Worm (Caenorhabditis elegans) whole organism, young adult: ENCODE results near the gene M6.4.

ENCODE experiments used
- B0261.1 ChIP-seq: sonication (generic microtip); optimal IDR thresholded peaks from 2 replicates; lab custom pipeline; 2016; ENCODE audit warnings: mild to moderate bottlenecking, missing genetic modification characterization, moderate library complexity, missing compliant biosample characterization
- C06A6.2 ChIP-seq: fragments of 200-800 bp; sonication (Bioruptor generic); conservative IDR thresholded peaks from 2 replicates; pipeline ENCODE4 v1.3.6; 2022; ENCODE audit warnings: missing genetic modification characterization, missing compliant biosample characterization
- F10E7.11 ChIP-seq: sonication (generic microtip); optimal IDR thresholded peaks from 2 replicates; lab custom pipeline; 2017; ENCODE audit warnings: mild to moderate bottlenecking, missing genetic modification characterization, moderate library complexity, missing compliant biosample characterization
- F23B12.7 ChIP-seq: sonication (generic microtip); optimal IDR thresholded peaks from 2 replicates; lab custom pipeline; 2017; ENCODE audit warnings: missing genetic modification characterization, mild to moderate bottlenecking, missing compliant biosample characterization, antibody characterized with exemption, moderate library complexity; ENCODE audit not compliant: insufficient read depth
- Y53F4B.3 ChIP-seq: fragments of 200-800 bp; sonication (Bioruptor generic); IDR thresholded peaks from 2 replicates; pipeline ENCODE4 v1.3.6; 2022; ENCODE audit warnings: missing genetic modification reagents, missing genetic modification characterization, missing compliant biosample characterization
- akir-1 ChIP-seq: fragments of 200-800 bp; sonication (Bioruptor generic); optimal IDR thresholded peaks from 2 replicates; lab custom pipeline; 2018; ENCODE audit warnings: mild to moderate bottlenecking, missing genetic modification characterization, moderate library complexity, missing compliant biosample characterization
- attf-3 ChIP-seq: fragments of 200-800 bp; sonication (Bioruptor generic); conservative IDR thresholded peaks from 2 replicates; pipeline ENCODE4 v1.3.6; 2022; ENCODE audit warnings: missing genetic modification reagents, missing genetic modification characterization, missing compliant biosample characterization
- attf-6 ChIP-seq: fragments of 200-800 bp; sonication (Bioruptor generic); IDR thresholded peaks from 2 replicates; pipeline ENCODE4 v1.3.6; 2022; ENCODE audit warnings: missing genetic modification reagents, missing genetic modification characterization, missing compliant biosample characterization
- cebp-1 ChIP-seq, 2 experiments: fragments of 200-800 bp in 1 of 2; sonication (Bioruptor generic) in 1 of 2; sonication (generic microtip) in 1 of 2; IDR thresholded peaks in 1 of 2; optimal IDR thresholded peaks in 1 of 2; 2 replicates each; pipeline versions ENCODE4 v1.3.6 to Lab custom; 2017 to 2022; ENCODE audit warnings: missing compliant biosample characterization in 2 of 2, missing genetic modification characterization in 2 of 2, mild to moderate bottlenecking in 1 of 2, missing genetic modification reagents in 1 of 2, moderate library complexity in 1 of 2
- cebp-2 ChIP-seq: fragments of 200-800 bp; sonication (Bioruptor generic); IDR thresholded peaks from 2 replicates; pipeline ENCODE4 v1.3.6; 2022; ENCODE audit warnings: missing genetic modification characterization, missing compliant biosample characterization
- ceh-79 ChIP-seq: sonication (generic microtip); optimal IDR thresholded peaks from 2 replicates; lab custom pipeline; 2017; ENCODE audit warnings: mild to moderate bottlenecking, missing genetic modification characterization, missing compliant biosample characterization
- egl-44 ChIP-seq: fragments of 200-800 bp; sonication (Bioruptor generic); IDR thresholded peaks from 2 replicates; pipeline ENCODE4 v1.3.6; 2022; ENCODE audit warnings: missing genetic modification reagents, missing genetic modification characterization, missing compliant biosample characterization
- hrde-1 ChIP-seq: sonication (generic microtip); optimal IDR thresholded peaks from 2 replicates; lab custom pipeline; 2016; ENCODE audit warnings: missing genetic modification characterization, mild to moderate bottlenecking, missing compliant biosample characterization, moderate library complexity, missing genotype, missing genetic modification reagents, borderline replicate concordance
- hsf-1 ChIP-seq: fragments of 200-800 bp; sonication (Bioruptor generic); IDR thresholded peaks from 2 replicates; pipeline ENCODE4 v1.3.6; 2022; ENCODE audit warnings: missing genetic modification reagents, missing genetic modification characterization, missing compliant biosample characterization
- let-607 ChIP-seq, 2 experiments: fragments of 200-800 bp in 1 of 2; sonication (Bioruptor generic) in 1 of 2; sonication (generic microtip) in 1 of 2; optimal IDR thresholded peaks; 2 replicates each; lab custom pipeline; 2016 to 2018; ENCODE audit warnings: mild to moderate bottlenecking in 2 of 2, missing compliant biosample characterization in 2 of 2, missing genetic modification characterization in 2 of 2, moderate library complexity in 2 of 2, missing genotype in 1 of 2
- lir-1 ChIP-seq: fragments of 200-800 bp; sonication (Bioruptor generic); conservative IDR thresholded peaks from 2 replicates; pipeline ENCODE4 v1.3.6; 2022; ENCODE audit warnings: missing genetic modification reagents, missing genetic modification characterization, missing compliant biosample characterization
- madf-10 ChIP-seq: sonication (generic microtip); optimal IDR thresholded peaks from 2 replicates; lab custom pipeline; 2016; ENCODE audit warnings: mild to moderate bottlenecking, missing genetic modification characterization, missing compliant biosample characterization
- madf-3 ChIP-seq: fragments of 200-800 bp; sonication (Bioruptor generic); IDR thresholded peaks from 2 replicates; pipeline ENCODE4 v1.3.6; 2022; ENCODE audit warnings: missing genetic modification reagents, missing genetic modification characterization, missing compliant biosample characterization
- mxl-1 ChIP-seq: sonication (generic microtip); optimal IDR thresholded peaks from 2 replicates; lab custom pipeline; 2016; ENCODE audit warnings: missing genetic modification characterization, missing compliant biosample characterization
- nfyb-1 ChIP-seq: fragments of 200-800 bp; sonication (Bioruptor generic); IDR thresholded peaks from 2 replicates; pipeline ENCODE4 v1.3.6; 2022; ENCODE audit warnings: missing genetic modification reagents, missing genetic modification characterization, missing compliant biosample characterization
- nhr-80 ChIP-seq: sonication (generic microtip); optimal IDR thresholded peaks from 2 replicates; lab custom pipeline; 2016; ENCODE audit warnings: missing genetic modification characterization, missing compliant biosample characterization
- pha-4 ChIP-seq: fragments of 150-350 bp; sonication (generic microtip); optimal IDR thresholded peaks from 2 replicates; lab custom pipeline; 2014; ENCODE audit warnings: missing biosample characterization, missing genetic modification reagents, missing genetic modification characterization
- rpc-1 ChIP-seq, 2 experiments: fragments of 150-350 bp in 1 of 2; sonication (generic microtip) in 1 of 2; optimal IDR thresholded peaks; 2 replicates each; lab custom pipeline; 2014 to 2018; ENCODE audit warnings: missing biosample characterization in 1 of 2, missing genetic modification characterization in 1 of 2, missing genetic modification reagents in 1 of 2, missing genotype in 1 of 2
- snpc-1.3 ChIP-seq: sonication (generic microtip); optimal IDR thresholded peaks from 2 replicates; lab custom pipeline; 2017; ENCODE audit warnings: missing genetic modification characterization, mild to moderate bottlenecking, missing compliant biosample characterization, antibody characterized with exemption, moderate library complexity, missing genotype, missing genetic modification reagents; ENCODE audit not compliant: insufficient read depth
- snpc-4 ChIP-seq, 5 experiments: fragments of 150-350 bp in 1 of 5; sonication (generic microtip) in 4 of 5; optimal IDR thresholded peaks; 2 replicates each; lab custom pipeline; 2014 to 2018; ENCODE audit warnings: missing genetic modification characterization in 5 of 5, missing biosample characterization in 3 of 5, antibody characterized with exemption in 2 of 5, mild to moderate bottlenecking in 2 of 5, missing compliant biosample characterization in 2 of 5, missing genotype in 2 of 5, moderate library complexity in 2 of 5, missing genetic modification reagents in 1 of 5
- ztf-28 ChIP-seq: fragments of 200-800 bp; sonication (Bioruptor generic); IDR thresholded peaks from 2 replicates; pipeline ENCODE4 v1.3.6; 2022; ENCODE audit warnings: missing genetic modification reagents, missing genetic modification characterization, missing compliant biosample characterization
- ztf-6 ChIP-seq: fragments of 200-800 bp; sonication (Bioruptor generic); IDR thresholded peaks from 2 replicates; pipeline ENCODE4 v1.3.6; 2022; ENCODE audit warnings: missing genetic modification reagents, missing genetic modification characterization, missing compliant biosample characterization

The M6.4 gene

DNA sequence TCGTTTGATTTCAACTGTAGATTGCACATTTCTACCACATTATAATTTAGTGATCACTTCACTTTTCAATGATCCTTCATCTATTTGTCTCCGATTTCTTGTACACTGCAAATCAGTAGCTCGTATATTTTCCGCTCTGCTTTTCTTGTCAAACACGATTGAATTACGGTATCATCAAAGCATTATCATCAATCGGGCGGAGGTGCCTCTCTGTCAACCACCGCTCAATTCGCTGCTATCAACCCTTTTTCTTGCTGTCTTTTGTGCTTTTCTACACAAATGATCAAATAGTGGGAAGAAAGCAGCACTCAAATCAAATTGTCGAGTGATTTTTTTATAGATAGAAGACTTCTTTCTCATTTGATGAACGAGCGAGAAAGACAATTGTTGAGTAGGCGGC lies 8.6 kb downstream of the M6.4 start (continued):
- TF ChIP-seq mxl-1 (no peak), cebp-2 (GFP tag; lab: Robert Waterston, UW) (no peak)

ce11 chrX:641440-641839 lies 12.5 kb downstream of the M6.4 start, which contains the start of gene M6.11:
TSS of gene M6.11 (minus strand) at chrX:641540.
- TF ChIP-seq hsf-1, result no peak
- TF ChIP-seq F23B12.7 (tag; lab: Kevin White, UChicago), result no peak
- no peak for TF ChIP-seq ztf-28 (GFP tag; lab: Robert Waterston, UW)
- TF ChIP-seq snpc-1.3, result no peak
- no peak for TF ChIP-seq ztf-6
- no peak for TF ChIP-seq pha-4 (tag; lab: Kevin White, UChicago)
- no peak for TF ChIP-seq Y53F4B.3 (GFP tag; lab: Robert Waterston, UW)
- no peak for TF ChIP-seq attf-6 (GFP tag; lab: Robert Waterston, UW)
- no peak for TF ChIP-seq egl-44
- TF ChIP-seq madf-10, result no peak
- no peak for TF ChIP-seq lir-1 (GFP tag; lab: Robert Waterston, UW)
- no peak for TF ChIP-seq B0261.1 (tag; lab: Kevin White, UChicago)
- no peak for TF ChIP-seq hrde-1
- TF ChIP-seq ceh-79, result no peak
- no peak for TF ChIP-seq rpc-1 (optimal IDR thresholded peaks at IDR 0.05; lab: Kevin White, UChicago)
- no peak for TF ChIP-seq rpc-1 (tag; optimal IDR thresholded peaks at IDR 0.05; lab: Kevin White, UChicago)
- no peak for TF ChIP-seq attf-3 (GFP tag; lab: Robert Waterston, UW)
- TF ChIP-seq madf-3 (GFP tag; lab: Robert Waterston, UW), result no peak
- no peak for TF ChIP-seq akir-1 (GFP tag; lab: Kevin White, UChicago)
- TF ChIP-seq nfyb-1, result no peak

- TF ChIP-seq nhr-80 (peak; percentile 21), C06A6.2 (GFP tag; lab: Robert Waterston, UW) (no peak)
- TF ChIP-seq, all 124 proteins: peak for 1
These were observed 13.8 kb downstream of the M6.4 start for ce11 chrX:642817-643216.

- TF ChIP-seq pha-4 (tag; lab: Kevin White, UChicago) (no peak), nhr-80 (peak; percentile 93), F10E7.11 (tag; lab: Kevin White, UChicago) (no peak), let-607 (tag; optimal IDR thresholded peaks at IDR 0.05; lab: Kevin White, UChicago) (peak; percentile 80 to 90), ceh-79 (no peak), cebp-1 (GFP tag; IDR thresholded peaks at IDR 0.05; lab: Robert Waterston, UW) (no peak), cebp-1 (tag; optimal IDR thresholded peaks at IDR 0.05; lab: Kevin White, UChicago) (peak; percentile 2)
These were observed 16.6 kb downstream of the M6.4 start for ce11 chrX:645589-645988.

- TF ChIP-seq snpc-1.3 (no peak), nhr-80 (peak; percentile 63)
These were observed 17.5 kb downstream of the M6.4 start for ce11 chrX:646493-646892.

- peak; percentile 72 for TF ChIP-seq nhr-80
- no peak for TF ChIP-seq snpc-4 (GFP tag; optimal IDR thresholded peaks at IDR 0.05; lab: Kevin White, UChicago)
- TF ChIP-seq snpc-4 (tag; optimal IDR thresholded peaks at IDR 0.05; lab: Kevin White, UChicago), result peak in 1 of 4 experiments; percentile 32
- TF ChIP-seq rpc-1 (optimal IDR thresholded peaks at IDR 0.05; lab: Kevin White, UChicago), result no peak
- TF ChIP-seq rpc-1 (tag; optimal IDR thresholded peaks at IDR 0.05; lab: Kevin White, UChicago), result no peak
- no peak for TF ChIP-seq mxl-1
- TF ChIP-seq, all 124 proteins: peak for 2
These were observed 22.6 kb downstream of the M6.4 start for ce11 chrX:651616-652015.
